Worm (Caenorhabditis elegans): ENCODE data around the gene kbp-3.

Gene kbp-3

ce11 chrII:14390036-14390763 lies at the start of gene kbp-3, which contains the start of gene nurf-1:
kbp-3 (minus strand) TSS chrII:14390078.
nurf-1 (plus strand) TSS chrII:14390713.
- TF ChIP-seq unc-62 (GFP tag; optimal IDR thresholded peaks at IDR 0.05) (no peak), elt-2 (tag; optimal IDR thresholded peaks at IDR 0.05) (peak; percentile 12), lin-15B (tag; optimal IDR thresholded peaks at IDR 0.05) (peak; percentile 90), ceh-82 (tag; optimal IDR thresholded peaks at IDR 0.05) (no peak), ama-1 (optimal IDR thresholded peaks at IDR 0.05) (no peak), nhr-43 (tag; optimal IDR thresholded peaks at IDR 0.05; ENCODE audit: poor library complexity, severe bottlenecking) (no peak), egl-5 (tag; optimal IDR thresholded peaks at IDR 0.05) (peak; percentile 87), lsy-12 (tag; optimal IDR thresholded peaks at IDR 0.05) (no peak), skn-1 (tag; optimal IDR thresholded peaks at IDR 0.05) (no peak), nhr-25 (tag; optimal IDR thresholded peaks at IDR 0.05) (peak; percentile 50), hmg-11 (tag; optimal IDR thresholded peaks at IDR 0.05) (peak; percentile 85), pqm-1 (tag; optimal IDR thresholded peaks at IDR 0.05) (no peak), elt-3 (tag; optimal IDR thresholded peaks at IDR 0.05) (no peak), eor-1 (tag; optimal IDR thresholded peaks at IDR 0.05) (no peak), egl-27 (tag; optimal IDR thresholded peaks at IDR 0.05) (no peak), nhr-67 (tag; optimal IDR thresholded peaks at IDR 0.05) (no peak), sea-2 (GFP tag; optimal IDR thresholded peaks at IDR 0.05) (no peak), zag-1 (tag; optimal IDR thresholded peaks at IDR 0.05) (no peak), ZK546.5 (tag; optimal IDR thresholded peaks at IDR 0.05) (no peak), jun-1 (tag; optimal IDR thresholded peaks at IDR 0.05) (no peak), R02D3.7 (tag; optimal IDR thresholded peaks at IDR 0.05) (peak; percentile 63), ztf-11 (tag; optimal IDR thresholded peaks at IDR 0.05) (no peak), ztf-4 (tag; optimal IDR thresholded peaks at IDR 0.05) (no peak), daf-12 (tag; optimal IDR thresholded peaks at IDR 0.05) (no peak), fkh-2 (tag; optimal IDR thresholded peaks at IDR 0.05) (no peak), lin-39 (tag; optimal IDR thresholded peaks at IDR 0.05) (peak; percentile 83), ceh-28 (tag; optimal IDR thresholded peaks at IDR 0.05) (peak; percentile 46), nhr-23 (tag; optimal IDR thresholded peaks at IDR 0.05) (peak; percentile 46), tbx-2 (tag; optimal IDR thresholded peaks at IDR 0.05) (no peak), mml-1 (tag; optimal IDR thresholded peaks at IDR 0.05) (no peak), snpc-4 (tag; optimal IDR thresholded peaks at IDR 0.05) (peak; percentile 37), pha-4 (tag; optimal IDR thresholded peaks at IDR 0.05) (peak; percentile 55), nhr-28 (tag; optimal IDR thresholded peaks at IDR 0.05) (no peak), mdl-1 (tag; optimal IDR thresholded peaks at IDR 0.05) (no peak), aly-2 (tag; optimal IDR thresholded peaks at IDR 0.05) (no peak), fos-1 (tag; optimal IDR thresholded peaks at IDR 0.05) (no peak), nhr-11 (tag; optimal IDR thresholded peaks at IDR 0.05) (no peak), nfya-1 (tag; optimal IDR thresholded peaks at IDR 0.05; ENCODE audit: insufficient read depth) (peak; percentile 82), ceh-16 (tag; optimal IDR thresholded peaks at IDR 0.05) (no peak), ceh-9 (tag; optimal IDR thresholded peaks at IDR 0.05) (no peak), elt-1 (tag; optimal IDR thresholded peaks at IDR 0.05) (no peak), nhr-237 (tag; optimal IDR thresholded peaks at IDR 0.05) (no peak), unc-39 (tag; optimal IDR thresholded peaks at IDR 0.05) (no peak), fkh-10 (GFP tag; optimal IDR thresholded peaks at IDR 0.05) (no peak), nhr-12 (tag; optimal IDR thresholded peaks at IDR 0.05) (no peak), nhr-76 (tag; optimal IDR thresholded peaks at IDR 0.05) (no peak), nhr-77 (tag; optimal IDR thresholded peaks at IDR 0.05) (no peak)
